Fruit fly (Drosophila melanogaster): ENCODE results near the gene CG7484.
A peak's percentile ranks its signal among the peaks of the same experiment; 100 is the strongest.

The CG7484 gene

dm6 chr3L:17653701-17654667, at the start of gene CG7484, which contains the start of the genes Krn and Ndfip:
TSS of gene CG7484 (plus strand) at chr3L:17654617.
TSS of gene Krn (minus strand) at chr3L:17654280.
TSS of gene Ndfip (minus strand) at chr3L:17654280.
- TF ChIP-seq psq (optimal IDR thresholded peaks at IDR 0.05) (no peak), Dll (optimal IDR thresholded peaks at IDR 0.05) (no peak), pan (optimal IDR thresholded peaks at IDR 0.05) (peak; percentile 0), CG8478 (optimal IDR thresholded peaks at IDR 0.05) (no peak)

dm6 chr3L:17604891-17605290, 49.5 kb upstream of the CG7484 start:
- TF ChIP-seq CG8478 (optimal IDR thresholded peaks at IDR 0.05) = no peak
- TF ChIP-seq pan (optimal IDR thresholded peaks at IDR 0.05) = no peak
- no peak for TF ChIP-seq psq (optimal IDR thresholded peaks at IDR 0.05)
- no peak for TF ChIP-seq EcR (GFP tag; optimal IDR thresholded peaks at IDR 0.05)
- TF ChIP-seq usp (GFP tag; optimal IDR thresholded peaks at IDR 0.05) = no peak
- TF ChIP-seq Dll (optimal IDR thresholded peaks at IDR 0.05) = no peak

dm6 chr3L:17606629-17607287, 47.7 kb upstream of the CG7484 start:
- TF ChIP-seq CG8478 (optimal IDR thresholded peaks at IDR 0.05) (peak; percentile 25), EcR (GFP tag; optimal IDR thresholded peaks at IDR 0.05) (peak in 1 of 2 experiments; percentile 43), Dll (optimal IDR thresholded peaks at IDR 0.05) (no peak)

DNA sequence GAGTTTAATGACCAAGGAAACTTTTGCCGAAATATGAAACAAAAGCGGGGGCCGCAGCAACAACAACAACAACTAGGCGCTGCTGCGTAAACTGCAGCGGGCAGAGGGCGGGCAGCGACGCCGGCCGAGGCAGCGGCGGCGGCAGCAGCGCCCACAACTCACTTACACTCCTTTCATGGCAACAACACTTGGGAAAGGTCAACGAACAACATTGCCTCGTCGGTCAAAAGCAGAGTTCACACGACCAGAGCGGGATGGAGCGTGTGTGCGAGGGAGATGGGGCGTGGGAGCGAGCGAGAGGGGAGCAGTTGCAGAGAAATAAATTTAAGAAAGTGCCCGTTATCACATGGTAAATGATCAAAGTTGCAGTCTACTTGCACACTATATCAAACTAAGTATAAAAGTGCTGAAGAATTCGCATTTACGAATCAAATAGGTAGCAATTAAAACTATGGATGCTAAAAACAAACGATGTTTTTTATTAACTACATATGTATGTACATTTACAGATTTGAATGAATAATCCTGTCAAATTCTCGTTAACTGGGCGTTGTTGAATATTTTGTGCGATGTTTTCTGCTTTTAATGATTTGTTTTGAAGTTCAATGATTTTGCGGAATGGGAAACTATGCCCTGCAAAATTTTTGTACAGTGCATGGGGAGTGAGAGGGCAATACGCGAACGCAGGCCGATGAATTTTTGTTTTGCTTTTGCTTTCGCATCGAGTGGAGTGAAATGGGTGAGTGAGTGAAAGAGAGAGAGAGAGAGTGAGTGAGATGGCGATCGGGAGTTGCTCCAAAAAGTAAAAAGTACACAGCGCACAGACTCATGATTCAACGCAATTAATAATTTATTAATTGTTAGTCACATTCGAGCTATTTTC, 46.0 kb upstream of the CG7484 start:
- TF ChIP-seq usp (GFP tag; optimal IDR thresholded peaks at IDR 0.05) = no peak
- TF ChIP-seq psq (optimal IDR thresholded peaks at IDR 0.05) = no peak
- no peak for TF ChIP-seq pan (optimal IDR thresholded peaks at IDR 0.05)
- TF ChIP-seq Dll (optimal IDR thresholded peaks at IDR 0.05) = peak; percentile 2
- peak; percentile 51 to 80 for TF ChIP-seq EcR (GFP tag; optimal IDR thresholded peaks at IDR 0.05)
- peak; percentile 72 for TF ChIP-seq CG8478 (optimal IDR thresholded peaks at IDR 0.05)

DNA sequence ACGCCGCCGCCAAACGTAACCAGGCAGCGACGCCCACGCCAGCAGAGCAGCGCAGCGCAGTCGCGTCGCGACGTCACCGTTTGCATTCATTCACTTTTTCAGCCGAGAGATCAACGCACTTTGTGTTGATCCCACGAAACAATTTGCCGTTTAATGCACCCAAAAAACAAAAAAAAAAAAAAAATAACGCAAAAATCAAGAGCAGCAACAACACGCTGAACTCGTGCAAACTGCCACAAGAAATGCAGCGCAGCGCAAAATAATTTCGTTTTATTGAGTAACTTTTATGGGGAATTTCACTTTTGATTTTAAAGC, 45.4 kb upstream of the CG7484 start:
- TF ChIP-seq pan (optimal IDR thresholded peaks at IDR 0.05) (no peak), usp (GFP tag; optimal IDR thresholded peaks at IDR 0.05) (no peak), CG8478 (optimal IDR thresholded peaks at IDR 0.05) (no peak), psq (optimal IDR thresholded peaks at IDR 0.05) (no peak), Dll (optimal IDR thresholded peaks at IDR 0.05) (no peak), EcR (GFP tag; optimal IDR thresholded peaks at IDR 0.05) (peak; percentile 43 to 81)

- TF ChIP-seq EcR (GFP tag; optimal IDR thresholded peaks at IDR 0.05) (peak in 1 of 2 experiments; percentile 92), usp (GFP tag; optimal IDR thresholded peaks at IDR 0.05) (no peak), Dll (optimal IDR thresholded peaks at IDR 0.05) (no peak)
Observed at dm6 chr3L:17610896-17611711, 43.3 kb upstream of the CG7484 start.

DNA sequence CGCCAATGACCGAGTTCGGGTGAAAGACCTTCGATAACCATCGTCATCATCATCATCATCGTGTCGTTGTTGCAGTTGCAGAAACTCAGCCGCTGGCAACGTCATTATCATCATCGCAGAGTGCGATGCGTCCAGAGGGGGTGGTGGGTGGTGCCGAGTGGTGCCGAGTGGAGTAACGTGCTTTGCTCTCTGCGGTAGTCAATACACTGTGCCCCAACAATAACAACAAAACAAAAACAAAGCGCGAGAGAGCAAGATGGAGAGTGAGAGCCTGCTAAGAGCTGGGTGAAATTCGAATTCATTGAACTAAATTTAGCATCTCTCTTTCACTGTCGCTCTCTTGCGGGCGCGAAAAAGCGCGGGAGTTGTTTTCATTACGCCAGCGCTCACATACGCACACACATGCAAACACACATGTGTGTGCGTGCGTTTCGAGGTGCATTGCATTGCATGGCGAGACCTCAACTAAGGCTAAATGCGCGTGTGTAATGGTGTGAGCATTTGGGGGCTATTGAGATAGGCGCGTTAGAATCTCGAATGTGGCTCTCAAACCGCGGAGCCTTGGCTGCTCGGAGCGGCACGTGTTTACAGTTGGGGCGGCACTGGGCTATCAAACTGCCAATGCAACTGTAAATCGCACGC, 42.4 kb upstream of the CG7484 start:
- TF ChIP-seq pan (optimal IDR thresholded peaks at IDR 0.05) (no peak), Dll (optimal IDR thresholded peaks at IDR 0.05) (peak; percentile 98), usp (GFP tag; optimal IDR thresholded peaks at IDR 0.05) (no peak), EcR (GFP tag; optimal IDR thresholded peaks at IDR 0.05) (peak; percentile 99 to 100), psq (optimal IDR thresholded peaks at IDR 0.05) (no peak), CG8478 (optimal IDR thresholded peaks at IDR 0.05) (no peak)

DNA sequence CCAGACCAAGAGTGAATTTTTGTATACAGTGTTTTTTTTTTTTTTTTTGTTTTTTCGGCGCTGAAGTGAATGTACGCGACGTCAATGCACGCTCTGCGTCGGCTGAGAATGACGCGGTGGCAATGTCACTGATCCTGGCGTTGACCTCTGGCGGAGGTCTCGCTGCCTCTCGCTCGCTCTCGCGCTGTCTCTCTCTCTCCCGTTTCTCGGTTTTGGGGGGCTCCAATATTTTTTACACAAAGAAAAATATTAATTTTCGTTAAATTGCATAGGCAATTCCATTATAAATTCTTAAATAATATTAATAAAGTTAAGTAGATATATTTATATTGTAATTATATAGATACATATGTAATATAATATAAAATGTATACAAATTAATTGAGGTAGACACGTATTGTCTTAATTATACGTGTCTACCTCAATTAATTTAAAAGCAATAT, 41.1 kb upstream of the CG7484 start:
- no peak for TF ChIP-seq pan (optimal IDR thresholded peaks at IDR 0.05)
- TF ChIP-seq EcR (GFP tag; optimal IDR thresholded peaks at IDR 0.05) = peak; percentile 35 to 78

DNA sequence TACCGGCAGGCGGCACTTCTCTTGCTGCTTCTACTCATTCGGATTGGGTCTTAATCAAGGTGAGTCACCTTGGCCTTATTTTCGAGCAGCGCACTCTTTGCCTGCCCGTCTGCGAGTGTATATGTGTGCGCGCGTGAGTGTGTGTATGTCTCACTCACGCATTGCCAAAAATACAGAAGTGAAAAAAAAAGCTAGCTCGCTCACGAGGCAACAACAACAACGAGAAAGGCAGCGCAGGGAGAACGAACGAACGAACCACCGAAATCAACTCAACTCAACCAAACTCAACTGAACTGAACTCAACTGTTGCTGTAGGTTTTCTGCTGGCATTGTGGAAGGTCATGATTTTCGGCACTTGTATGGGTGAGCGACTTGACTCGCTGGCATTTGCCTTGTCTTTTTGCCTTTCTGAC, 40.4 kb upstream of the CG7484 start:
- TF ChIP-seq Dll (optimal IDR thresholded peaks at IDR 0.05) (peak; percentile 28), EcR (GFP tag; optimal IDR thresholded peaks at IDR 0.05) (peak in 1 of 2 experiments; percentile 50), psq (optimal IDR thresholded peaks at IDR 0.05) (no peak), pan (optimal IDR thresholded peaks at IDR 0.05) (no peak)

DNA sequence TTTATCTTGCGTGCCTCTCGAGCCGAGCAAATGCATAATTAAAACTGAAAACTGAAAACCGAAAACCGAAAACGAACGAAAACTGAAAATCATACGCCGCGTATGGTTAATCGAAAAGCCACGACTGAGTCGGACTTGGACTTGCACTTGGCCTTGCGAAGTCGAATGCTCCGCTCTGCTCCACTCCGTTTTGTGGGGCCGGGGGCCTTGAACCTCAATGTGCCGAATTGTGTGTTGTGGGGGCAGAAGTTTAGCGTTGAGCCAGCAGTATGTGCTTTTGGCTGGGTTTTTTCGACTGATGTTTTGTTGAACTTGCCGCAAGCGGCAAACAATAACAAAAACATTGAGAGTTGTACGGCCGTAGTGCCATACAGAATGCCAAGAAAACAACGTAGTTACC, 39.1 kb upstream of the CG7484 start:
- TF ChIP-seq psq (optimal IDR thresholded peaks at IDR 0.05) (no peak), CG8478 (optimal IDR thresholded peaks at IDR 0.05) (no peak), pan (optimal IDR thresholded peaks at IDR 0.05) (no peak), EcR (GFP tag; optimal IDR thresholded peaks at IDR 0.05) (no peak), Dll (optimal IDR thresholded peaks at IDR 0.05) (no peak), usp (GFP tag; optimal IDR thresholded peaks at IDR 0.05) (no peak)

dm6 chr3L:17615838-17616237, 38.6 kb upstream of the CG7484 start:
- no peak for TF ChIP-seq CG8478 (optimal IDR thresholded peaks at IDR 0.05)
- TF ChIP-seq usp (GFP tag; optimal IDR thresholded peaks at IDR 0.05) = no peak
- TF ChIP-seq pan (optimal IDR thresholded peaks at IDR 0.05) = no peak
- TF ChIP-seq EcR (GFP tag; optimal IDR thresholded peaks at IDR 0.05) = no peak
